Worm (Caenorhabditis elegans): ENCODE data around the gene rnst-2.

rnst-2 gene

ce11 chrV:1052559-1053064 is 8.8 kb upstream of the rnst-2 start, which contains the start of gene K10C9.4:
TSS of gene K10C9.4 (minus strand) at chrV:1053014.
- no peak for TF ChIP-seq C06A6.2 (GFP tag; conservative IDR thresholded peaks at IDR 0.05)
- no peak for TF ChIP-seq Y67H2A.10 (GFP tag; conservative IDR thresholded peaks at IDR 0.05)
- no peak for TF ChIP-seq rcor-1 (GFP tag; IDR thresholded peaks at IDR 0.05)
- no peak for TF ChIP-seq nfyb-1 (GFP tag; IDR thresholded peaks at IDR 0.05)
- no peak for TF ChIP-seq madf-10 (tag; optimal IDR thresholded peaks at IDR 0.05)
- TF ChIP-seq sptf-2 (GFP tag; optimal IDR thresholded peaks at IDR 0.05) = no peak
- TF ChIP-seq snpc-1.3 (tag; optimal IDR thresholded peaks at IDR 0.05; ENCODE audit: insufficient read depth) = no peak

ce11 chrV:1053385-1053784 is 8.0 kb upstream of the rnst-2 start:
- no peak for TF ChIP-seq madf-8 (GFP tag; conservative IDR thresholded peaks at IDR 0.05)
- TF ChIP-seq akir-1 (GFP tag; optimal IDR thresholded peaks at IDR 0.05) = no peak
- TF ChIP-seq attf-6 (GFP tag; IDR thresholded peaks at IDR 0.05) = no peak
- no peak for TF ChIP-seq lsl-1 (GFP tag; optimal IDR thresholded peaks at IDR 0.05)
- no peak for TF ChIP-seq F33H1.4 (GFP tag; IDR thresholded peaks at IDR 0.05)
- TF ChIP-seq ccch-3 (GFP tag; optimal IDR thresholded peaks at IDR 0.05) = no peak
- no peak for TF ChIP-seq ZK185.1 (tag; optimal IDR thresholded peaks at IDR 0.05; ENCODE audit: poor library complexity, severe bottlenecking)
- no peak for TF ChIP-seq mes-4 (tag; optimal IDR thresholded peaks at IDR 0.05)
- TF ChIP-seq let-526 (GFP tag; IDR thresholded peaks at IDR 0.05) = no peak
- no peak for TF ChIP-seq Y53F4B.3 (GFP tag; IDR thresholded peaks at IDR 0.05)
- no peak for TF ChIP-seq attf-5 (GFP tag; optimal IDR thresholded peaks at IDR 0.05)

ce11 chrV:1060219-1060863 is 1.1 kb upstream of the rnst-2 start:
- TF ChIP-seq bed-2 (GFP tag; IDR thresholded peaks at IDR 0.05) (no peak), nhr-80 (tag; optimal IDR thresholded peaks at IDR 0.05) (peak; percentile 74), dox-1 (GFP tag; IDR thresholded peaks at IDR 0.05) (no peak), madf-8 (GFP tag; conservative IDR thresholded peaks at IDR 0.05) (no peak)

- TF ChIP-seq tbx-9 (tag; optimal IDR thresholded peaks at IDR 0.05; ENCODE audit: borderline replicate concordance) (no peak), Y67H2A.10 (GFP tag; conservative IDR thresholded peaks at IDR 0.05) (no peak)
These were observed 3.1 kb downstream of the rnst-2 start, which contains the start of gene str-67 for ce11 chrV:1064491-1064890. TSS of gene str-67 (minus strand) at chrV:1064591.

- TF ChIP-seq lin-54 (GFP tag; optimal IDR thresholded peaks at IDR 0.05) = no peak
- no peak for TF ChIP-seq unc-130 (GFP tag; optimal IDR thresholded peaks at IDR 0.05)
- TF ChIP-seq snpc-1.3 (tag; optimal IDR thresholded peaks at IDR 0.05; ENCODE audit: insufficient read depth) = no peak
- no peak for TF ChIP-seq aptf-2 (GFP tag; conservative IDR thresholded peaks at IDR 0.05)
- TF ChIP-seq nhr-80 (tag; optimal IDR thresholded peaks at IDR 0.05) = no peak
- no peak for TF ChIP-seq ztf-28 (GFP tag; IDR thresholded peaks at IDR 0.05)
- TF ChIP-seq F49E8.2 (tag; optimal IDR thresholded peaks at IDR 0.05; ENCODE audit: insufficient read depth) = no peak
- no peak for TF ChIP-seq let-607 (tag; optimal IDR thresholded peaks at IDR 0.05)
- TF ChIP-seq tbx-9 (tag; optimal IDR thresholded peaks at IDR 0.05; ENCODE audit: borderline replicate concordance) = no peak
- no peak for TF ChIP-seq sptf-2 (GFP tag; optimal IDR thresholded peaks at IDR 0.05)
- TF ChIP-seq hlh-26 (GFP tag; conservative IDR thresholded peaks at IDR 0.05) = no peak
These were observed 6.1 kb downstream of the rnst-2 start, which contains the start of gene K10C9.7 for ce11 chrV:1067468-1067867. TSS of gene K10C9.7 (minus strand) at chrV:1067568.

Measured in whole organism, young adult.